Comparison of ENCODE assay signal across 2 fruit fly cellular contexts in the genomic region with DNA sequence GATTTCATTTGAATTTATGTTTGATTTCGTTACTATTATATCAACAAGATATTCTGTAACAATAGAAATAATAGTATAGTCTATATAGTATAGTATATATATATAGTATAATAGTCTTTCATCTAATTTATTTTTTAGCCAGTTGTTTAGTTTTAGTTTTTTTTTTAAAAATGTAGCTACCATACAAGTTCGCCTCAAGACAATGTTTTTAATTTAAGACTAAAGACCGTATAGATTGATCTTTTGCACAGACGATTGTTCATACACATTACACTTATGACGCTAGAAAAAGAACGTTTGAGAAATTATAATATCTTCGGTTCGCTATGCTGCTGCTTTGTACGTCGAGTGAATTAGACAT.
TF ChIP-seq lines count a peak whose summit lies in the region.

No protein-coding gene starts in this region.

- no peak for TF ChIP-seq CTCF in whole organism, embryonic (GFP tag; optimal IDR thresholded peaks at IDR 0.05; lab: Kevin White, UChicago)

TF ChIP-seq in whole organism, embryonic, 481 proteins besides CTCF, POLR2A, EP300 and RAD21:
- no peak for TF ChIP-seq ap (GFP tag; IDR thresholded peaks at IDR 0.05; lab: Robert Waterston, UW)
- no peak for TF ChIP-seq CG30431 (GFP tag; optimal IDR thresholded peaks at IDR 0.05; lab: Kevin White, UChicago)
- TF ChIP-seq CG10366 (GFP tag; IDR thresholded peaks at IDR 0.05; lab: Robert Waterston, UW), result peak; percentile 5; the same call in 1 of the 2 replicates
- TF ChIP-seq Dek (tag; optimal IDR thresholded peaks at IDR 0.05; lab: Kevin White, UChicago), result no peak
- no peak for TF ChIP-seq chinmo (GFP tag; IDR thresholded peaks at IDR 0.05; lab: Robert Waterston, UW; ENCODE audit: partially characterized antibody)
- no peak for TF ChIP-seq CG4424 (GFP tag; optimal IDR thresholded peaks at IDR 0.05; lab: Kevin White, UChicago)
- TF ChIP-seq Blimp-1 (GFP tag; optimal IDR thresholded peaks at IDR 0.05; lab: Kevin White, UChicago), result peak; percentile 13
- no peak for TF ChIP-seq bcd (GFP tag; optimal IDR thresholded peaks at IDR 0.05; lab: Kevin White, UChicago)
- TF ChIP-seq CG14710 (tag; optimal IDR thresholded peaks at IDR 0.05; lab: Kevin White, UChicago), result no peak
- peak; percentile 49 for TF ChIP-seq gem (tag; optimal IDR thresholded peaks at IDR 0.05; lab: Kevin White, UChicago)
- no peak for TF ChIP-seq CG9727 (GFP tag; optimal IDR thresholded peaks at IDR 0.05; lab: Kevin White, UChicago)
- no peak for TF ChIP-seq YL-1 (GFP tag; optimal IDR thresholded peaks at IDR 0.05; lab: Kevin White, UChicago)
- no peak for TF ChIP-seq zen (tag; optimal IDR thresholded peaks at IDR 0.05; lab: Kevin White, UChicago)
- TF ChIP-seq CG30020 (tag; optimal IDR thresholded peaks at IDR 0.05; lab: Kevin White, UChicago), result peak; percentile 61
- no peak for TF ChIP-seq CG15601 (tag; optimal IDR thresholded peaks at IDR 0.05; lab: Kevin White, UChicago)
- TF ChIP-seq CG15696 (tag; optimal IDR thresholded peaks at IDR 0.05; lab: Kevin White, UChicago), result peak; percentile 29
- no peak for TF ChIP-seq Sin3A (optimal IDR thresholded peaks at IDR 0.05; lab: Kevin White, UChicago)
- no peak for TF ChIP-seq bab2 (GFP tag; optimal IDR thresholded peaks at IDR 0.05; lab: Kevin White, UChicago)
- no peak for TF ChIP-seq inv (GFP tag; IDR thresholded peaks at IDR 0.05; lab: Robert Waterston, UW; ENCODE audit: partially characterized antibody)
- TF ChIP-seq ssp (GFP tag; IDR thresholded peaks at IDR 0.05; lab: Robert Waterston, UW), result peak; percentile 79
- no peak for TF ChIP-seq cas (GFP tag; IDR thresholded peaks at IDR 0.05; lab: Robert Waterston, UW)
- TF ChIP-seq CG2678 (tag; optimal IDR thresholded peaks at IDR 0.05; lab: Kevin White, UChicago), result no peak
- TF ChIP-seq Lhr (GFP tag; optimal IDR thresholded peaks at IDR 0.05; lab: Kevin White, UChicago), result peak; percentile 64
- 0 out of 2 replicates have a peak, but pooled peaks have one; percentile 2 for TF ChIP-seq CG14014 (GFP tag; IDR thresholded peaks at IDR 0.05; lab: Robert Waterston, UW)
- TF ChIP-seq CG9817 (tag; optimal IDR thresholded peaks at IDR 0.05; lab: Kevin White, UChicago), result peak; percentile 5
- TF ChIP-seq pita (GFP tag; optimal IDR thresholded peaks at IDR 0.05; lab: Kevin White, UChicago), result peak; percentile 46
- TF ChIP-seq Drgx (GFP tag; IDR thresholded peaks at IDR 0.05; lab: Robert Waterston, UW), result no peak
- no peak for TF ChIP-seq Dfd (GFP tag; optimal IDR thresholded peaks at IDR 0.05; lab: Kevin White, UChicago)
- TF ChIP-seq B-H1 (GFP tag; IDR thresholded peaks at IDR 0.05; lab: Robert Waterston, UW), result no peak
- TF ChIP-seq Awh (GFP tag; IDR thresholded peaks at IDR 0.05; lab: Robert Waterston, UW), result no peak
- 0 out of 2 replicates have a peak, but pooled peaks have one; percentile 2 for TF ChIP-seq ranshi (GFP tag; IDR thresholded peaks at IDR 0.05; lab: Robert Waterston, UW)
- TF ChIP-seq Ptx1 (GFP tag; IDR thresholded peaks at IDR 0.05; lab: Robert Waterston, UW), result peak; percentile 26; the same call in 1 of the 2 replicates
- TF ChIP-seq Nf-YA (GFP tag; IDR thresholded peaks at IDR 0.05; lab: Robert Waterston, UW), result no peak
- peak; percentile 37; the same call in 2 of the 3 replicates for TF ChIP-seq row (GFP tag; IDR thresholded peaks at IDR 0.05; lab: Robert Waterston, UW)
- TF ChIP-seq Chrac-16 (GFP tag; optimal IDR thresholded peaks at IDR 0.05; lab: Kevin White, UChicago), result peak; percentile 13
- peak; percentile 10 for TF ChIP-seq BEAF-32 (GFP tag; optimal IDR thresholded peaks at IDR 0.05; lab: Kevin White, UChicago)
- TF ChIP-seq Hmr (GFP tag; optimal IDR thresholded peaks at IDR 0.05; lab: Kevin White, UChicago), result no peak
- peak; percentile 54 for TF ChIP-seq Meics (GFP tag; optimal IDR thresholded peaks at IDR 0.05; lab: Kevin White, UChicago)
- TF ChIP-seq CG31441 (GFP tag; IDR thresholded peaks at IDR 0.05; lab: Robert Waterston, UW), result 0 out of 2 replicates have a peak, but pooled peaks have one; percentile 0
- TF ChIP-seq CG6175 (GFP tag; IDR thresholded peaks at IDR 0.05; lab: Robert Waterston, UW), result no peak
- TF ChIP-seq hb (GFP tag; IDR thresholded peaks at IDR 0.05; lab: Robert Waterston, UW; ENCODE audit: partially characterized antibody), result no peak
TF ChIP-seq in whole organism, embryonic: peak in this region for 17.

TF ChIP-seq in whole organism, prepupa, 60 proteins besides CTCF, POLR2A, EP300 and RAD21:
- TF ChIP-seq CG31627 (GFP tag; optimal IDR thresholded peaks at IDR 0.05; lab: Kevin White, UChicago) (no peak), CG16779 (tag; optimal IDR thresholded peaks at IDR 0.05; lab: Kevin White, UChicago) (no peak), Gug (GFP tag; IDR thresholded peaks at IDR 0.05; lab: Robert Waterston, UW) (0 out of 2 replicates have a peak, but pooled peaks have one; percentile 6)

Comparison
In these comparisons a context has a peak if more than half of its experiments do, and no peak if none do; other contexts are left out.
1. Of the 7 proteins assayed by ChIP-seq in both whole organism, embryonic and whole organism, prepupa: peak only in whole organism, embryonic: Blimp-1; only in whole organism, prepupa: Gug; in both: none; in neither: 5.